Fruit fly (Drosophila melanogaster) whole organism: Measurements from ENCODE around the gene CG12502.

Experiments
- CG8478 ChIP-seq: fragments of >200 bp; optimal IDR thresholded peaks from 2 replicates; lab custom pipeline; 2018; ENCODE audit warnings: inconsistent platforms
- Dll ChIP-seq: fragments of >200 bp; optimal IDR thresholded peaks from 2 replicates; lab custom pipeline; 2017
- EcR ChIP-seq, 2 experiments: fragments of >200 bp; optimal IDR thresholded peaks; 2 replicates each; lab custom pipeline; 2017; ENCODE audit warnings: missing biosample characterization in 2 of 2, missing genetic modification characterization in 2 of 2, missing genetic modification reagents in 2 of 2
- pan ChIP-seq: fragments of >200 bp; optimal IDR thresholded peaks from 2 replicates; lab custom pipeline; 2017
- psq ChIP-seq: fragments of >200 bp; optimal IDR thresholded peaks from 2 replicates; lab custom pipeline; 2017
- usp ChIP-seq: fragments of >200 bp; optimal IDR thresholded peaks from 2 replicates; lab custom pipeline; 2017; ENCODE audit warnings: missing biosample characterization, missing genetic modification characterization, mixed read lengths

The CG12502 gene

DNA sequence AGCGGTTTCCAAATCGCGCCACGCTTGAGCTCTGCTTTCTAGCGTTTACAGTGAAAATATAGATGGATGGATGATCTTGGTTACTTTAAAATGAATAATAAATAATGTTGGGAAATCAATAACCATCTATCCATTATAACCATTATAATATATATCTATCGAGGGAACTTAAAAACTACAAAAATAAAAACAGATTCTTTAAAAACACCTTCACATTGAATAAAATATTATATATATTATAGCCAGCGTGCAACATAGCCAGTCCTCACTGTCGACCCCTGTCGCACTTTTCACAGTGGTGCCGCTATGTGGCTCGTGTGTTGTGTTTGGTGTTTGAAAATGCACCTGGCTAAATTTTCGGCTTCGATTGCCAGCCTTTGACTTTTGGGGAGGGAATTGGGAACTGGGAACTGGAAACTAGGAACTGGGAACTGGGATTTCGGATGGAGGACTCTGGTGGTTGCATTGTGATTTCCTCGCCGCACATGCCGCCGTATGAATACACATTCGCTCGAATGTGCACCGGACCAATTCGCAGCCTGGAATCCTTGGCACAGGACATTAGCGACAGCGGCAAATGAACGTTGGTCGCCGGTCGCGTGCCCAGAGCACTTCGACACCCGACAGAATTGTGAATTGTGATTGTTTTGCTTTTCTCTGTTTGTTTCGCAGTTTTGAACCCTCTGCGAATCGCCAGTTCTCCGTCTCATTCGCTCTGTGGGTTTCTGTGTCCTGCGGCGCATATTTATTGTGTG, 40.0 kb downstream of the CG12502 start:
- TF ChIP-seq CG8478 (lab: Kevin White, UChicago): no peak
- no peak for TF ChIP-seq Dll (lab: Kevin White, UChicago)
- no peak for TF ChIP-seq usp (GFP tag; lab: Kevin White, UChicago)
- TF ChIP-seq pan (lab: Kevin White, UChicago): no peak
- no peak for TF ChIP-seq psq
- TF ChIP-seq EcR (GFP tag; optimal IDR thresholded peaks at IDR 0.05; lab: Kevin White, UChicago): no peak

dm6 chr3L:907673-908323, 42.6 kb downstream of the CG12502 start:
- no peak for TF ChIP-seq pan (lab: Kevin White, UChicago)
- no peak for TF ChIP-seq EcR (GFP tag; optimal IDR thresholded peaks at IDR 0.05; lab: Kevin White, UChicago)
- TF ChIP-seq Dll (lab: Kevin White, UChicago): no peak
- TF ChIP-seq usp (GFP tag; lab: Kevin White, UChicago): no peak
- no peak for TF ChIP-seq psq
- TF ChIP-seq CG8478 (lab: Kevin White, UChicago): no peak

- no peak for TF ChIP-seq psq
- no peak for TF ChIP-seq usp (GFP tag; lab: Kevin White, UChicago)
- TF ChIP-seq pan (lab: Kevin White, UChicago): no peak
- no peak for TF ChIP-seq Dll (lab: Kevin White, UChicago)
- no peak for TF ChIP-seq CG8478 (lab: Kevin White, UChicago)
- no peak for TF ChIP-seq EcR (GFP tag; optimal IDR thresholded peaks at IDR 0.05; lab: Kevin White, UChicago)
Measured at dm6 chr3L:908508-909162, 43.4 kb downstream of the CG12502 start, which contains the start of gene nerfin-1. Gene nerfin-1, plus strand, starts transcription at chr3L:909112.

DNA sequence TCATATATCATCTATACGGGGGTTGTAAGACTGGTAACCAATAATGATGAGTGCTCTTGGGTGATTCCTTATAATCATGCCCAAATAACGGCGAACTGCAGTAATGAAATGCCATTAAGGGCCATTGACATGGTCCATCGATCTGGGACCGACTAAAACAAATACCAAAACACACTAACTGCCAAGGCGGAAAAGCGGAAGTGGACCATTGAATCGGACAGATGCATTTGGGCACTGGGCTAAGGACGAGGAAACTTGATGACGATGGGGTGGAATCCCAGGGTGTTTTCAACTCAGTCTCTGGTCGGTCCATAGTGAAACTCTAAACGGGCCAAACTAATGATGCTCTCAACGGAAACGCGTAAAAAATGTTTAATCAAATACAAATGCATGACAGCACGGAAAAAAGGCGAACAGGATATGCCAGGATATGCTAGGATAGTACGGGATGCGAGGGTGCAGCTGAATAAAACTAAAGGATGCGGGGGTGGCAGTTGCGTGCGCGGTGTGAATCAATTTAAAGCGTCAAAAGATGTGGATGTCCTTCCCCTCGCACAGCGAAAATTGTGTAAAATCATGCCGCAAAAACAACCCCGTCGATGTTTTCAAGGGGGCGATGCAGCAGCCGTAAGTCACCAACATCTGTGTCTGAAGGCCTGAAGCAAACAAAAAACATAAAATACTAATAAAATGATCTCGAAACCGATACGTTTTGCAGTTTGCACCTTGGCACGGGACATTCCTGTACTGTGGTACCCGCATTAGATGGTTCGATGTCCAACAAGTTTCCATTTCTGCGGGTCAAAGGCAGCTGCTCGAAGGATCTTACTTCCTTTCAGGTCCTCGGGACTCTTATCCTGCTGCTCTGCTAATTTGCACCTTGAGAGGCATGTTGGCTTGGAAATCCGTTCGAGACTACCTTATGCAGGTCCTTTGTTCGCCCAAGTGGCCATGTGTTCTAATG, 47.5 kb downstream of the CG12502 start:
- TF ChIP-seq CG8478 (lab: Kevin White, UChicago) (no peak), EcR (GFP tag; optimal IDR thresholded peaks at IDR 0.05; lab: Kevin White, UChicago) (no peak)

- TF ChIP-seq psq (no peak), Dll (lab: Kevin White, UChicago) (no peak), usp (GFP tag; lab: Kevin White, UChicago) (no peak), EcR (GFP tag; optimal IDR thresholded peaks at IDR 0.05; lab: Kevin White, UChicago) (no peak), CG8478 (lab: Kevin White, UChicago) (no peak), pan (lab: Kevin White, UChicago) (no peak)
Measured at dm6 chr3L:913682-914081, 48.5 kb downstream of the CG12502 start, which contains the start of gene Glut1. Gene Glut1, plus strand, starts transcription at chr3L:914074.

DNA sequence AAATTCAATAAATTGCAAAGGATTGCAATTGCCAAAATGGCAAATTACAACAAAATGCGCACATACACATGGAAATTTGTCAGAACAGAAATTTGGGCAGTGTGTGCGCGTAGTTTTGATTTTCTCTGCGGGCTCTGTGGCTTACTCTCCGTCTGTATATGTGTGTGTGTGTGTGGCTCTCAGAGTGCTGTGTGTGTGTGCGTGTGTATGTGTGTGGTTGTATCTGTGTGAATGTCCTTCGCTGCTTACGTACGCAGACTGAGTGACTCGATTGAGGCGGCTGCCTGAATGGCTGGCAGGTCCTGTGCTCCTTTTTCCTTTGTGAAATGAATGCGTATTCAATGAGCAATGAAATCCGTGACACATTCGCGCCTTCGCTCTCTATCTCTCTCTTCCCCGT, 49.7 kb downstream of the CG12502 start:
- TF ChIP-seq usp (GFP tag; lab: Kevin White, UChicago): no peak
- TF ChIP-seq Dll (lab: Kevin White, UChicago): no peak
- no peak for TF ChIP-seq psq
- no peak for TF ChIP-seq pan (lab: Kevin White, UChicago)
- TF ChIP-seq EcR (GFP tag; optimal IDR thresholded peaks at IDR 0.05; lab: Kevin White, UChicago): no peak
- no peak for TF ChIP-seq CG8478 (lab: Kevin White, UChicago)

DNA sequence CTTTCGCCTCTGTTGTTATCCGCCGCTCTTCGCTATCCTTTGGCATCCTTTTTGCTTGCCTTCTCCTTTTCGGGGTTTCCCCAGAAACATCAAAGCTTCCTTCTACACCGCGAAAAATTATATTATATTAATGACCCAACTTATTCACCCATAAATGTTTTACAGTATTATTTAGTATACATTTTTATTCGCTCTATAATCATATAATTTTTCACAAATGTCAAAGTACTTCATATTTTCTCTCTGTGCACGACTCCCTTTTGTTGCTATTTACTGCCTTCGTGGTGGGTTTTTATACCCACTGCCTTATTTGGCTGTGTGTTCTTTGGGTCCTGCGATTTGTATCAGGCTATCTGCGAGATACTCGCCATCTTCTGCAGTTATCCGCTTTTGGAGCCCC, 52.0 kb downstream of the CG12502 start:
- TF ChIP-seq pan (lab: Kevin White, UChicago): no peak
- TF ChIP-seq psq: no peak
- no peak for TF ChIP-seq usp (GFP tag; lab: Kevin White, UChicago)
- no peak for TF ChIP-seq Dll (lab: Kevin White, UChicago)
- no peak for TF ChIP-seq CG8478 (lab: Kevin White, UChicago)
- no peak for TF ChIP-seq EcR (GFP tag; optimal IDR thresholded peaks at IDR 0.05; lab: Kevin White, UChicago)
